Worm (Caenorhabditis elegans) whole organism, L4/young adult: ENCODE measurements around the gene math-23.

Experiments
- dao-5 ChIP-seq: sonication (generic microtip); optimal IDR thresholded peaks from 2 replicates; lab custom pipeline; 2016; ENCODE audit warnings: missing genotype, missing genetic modification characterization, moderate library complexity, missing compliant biosample characterization
- him-1 ChIP-seq: sonication (generic microtip); optimal IDR thresholded peaks from 2 replicates; lab custom pipeline; 2016; ENCODE audit warnings: missing genotype, missing genetic modification reagents, missing genetic modification characterization, missing compliant biosample characterization

DNA sequence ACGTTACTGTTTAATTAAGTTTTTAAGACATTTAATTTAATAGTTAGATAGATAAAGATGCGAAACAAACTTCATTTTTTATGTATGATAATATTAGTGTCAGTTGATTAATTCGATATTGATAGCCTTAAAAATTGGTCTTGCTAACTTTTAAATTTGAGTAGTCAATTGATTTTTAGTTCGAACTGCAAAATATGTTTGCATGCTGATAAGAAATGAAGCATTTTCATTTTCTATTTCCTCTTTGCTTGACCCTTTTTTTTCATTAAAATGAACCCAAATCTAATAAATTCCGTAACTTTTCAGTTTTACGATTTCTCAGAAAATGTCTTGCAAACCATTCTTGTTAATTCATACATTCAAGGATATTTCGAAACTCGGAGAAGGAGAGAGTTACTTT is 3.0 kb downstream of the math-23 start, which contains the start of gene math-22:
- no peak for TF ChIP-seq him-1 (tag; lab: Kevin White, UChicago)
- no peak for TF ChIP-seq dao-5
